Worm (Caenorhabditis elegans) whole organism, L1 larva: ENCODE results near the gene F44E5.2.

ENCODE experiments used
- C04F5.9 ChIP-seq: sonication (generic microtip); optimal IDR thresholded peaks from 2 replicates; lab custom pipeline; 2016; ENCODE audit warnings: missing genetic modification characterization, missing compliant biosample characterization
- C16A3.4 ChIP-seq: fragments of 150-350 bp; optimal IDR thresholded peaks from 2 replicates; lab custom pipeline; 2014; ENCODE audit warnings: missing biosample characterization, missing genetic modification characterization
- C34B4.2 ChIP-seq: sonication (generic microtip); optimal IDR thresholded peaks from 2 replicates; lab custom pipeline; 2017; ENCODE audit warnings: mild to moderate bottlenecking, missing genetic modification characterization, missing compliant biosample characterization
- F16B12.6 ChIP-seq: fragments of 150-350 bp; optimal IDR thresholded peaks from 2 replicates; lab custom pipeline; 2014; ENCODE audit warnings: missing biosample characterization, missing genetic modification characterization
- Y116A8C.19 ChIP-seq: sonication (generic microtip); optimal IDR thresholded peaks from 2 replicates; lab custom pipeline; 2016; ENCODE audit warnings: missing compliant biosample characterization, missing genetic modification characterization, borderline replicate concordance
- aly-2 ChIP-seq: fragments of 150-350 bp; optimal IDR thresholded peaks from 2 replicates; lab custom pipeline; 2014; ENCODE audit warnings: missing biosample characterization, missing genetic modification characterization
- ceh-63 ChIP-seq: fragments of 200-800 bp; sonication (Bioruptor generic); optimal IDR thresholded peaks from 2 replicates; lab custom pipeline; 2018; ENCODE audit warnings: mild to moderate bottlenecking, missing genetic modification characterization, missing compliant biosample characterization
- ceh-88 ChIP-seq: fragments of 200-800 bp; sonication (Bioruptor generic); IDR thresholded peaks from 2 replicates; pipeline ENCODE4 v1.3.6; 2022; ENCODE audit warnings: missing genetic modification characterization, missing compliant biosample characterization
- dpl-1 ChIP-seq, 3 experiments: fragments of 150-350 bp in 2 of 3; sonication (generic microtip) in 1 of 3; optimal IDR thresholded peaks; 2 replicates each; lab custom pipeline; 2014 to 2017; ENCODE audit warnings: missing biosample characterization in 3 of 3, missing genetic modification characterization in 3 of 3, missing genetic modification reagents in 3 of 3
- dsc-1 ChIP-seq: sonication (generic microtip); optimal IDR thresholded peaks from 2 replicates; lab custom pipeline; 2016; ENCODE audit warnings: mild to moderate bottlenecking, missing genetic modification characterization, missing compliant biosample characterization
- efl-1 ChIP-seq, 4 experiments: fragments of 150-350 bp; optimal IDR thresholded peaks in 3 of 4; peaks in 1 of 4; 1 replicate in 1 of 4; 2 replicates in 3 of 4; lab custom pipeline; 2014; ENCODE audit warnings: missing biosample characterization in 2 of 4, missing genetic modification characterization in 2 of 4, missing genetic modification reagents in 2 of 4
- egl-13 ChIP-seq: sonication (generic microtip); optimal IDR thresholded peaks from 2 replicates; lab custom pipeline; 2016; ENCODE audit warnings: missing genotype, missing genetic modification reagents, missing genetic modification characterization, missing compliant biosample characterization
- egl-27 ChIP-seq, 2 experiments: fragments of 150-350 bp in 1 of 2; sonication (generic microtip); optimal IDR thresholded peaks; 3 replicates each; lab custom pipeline; 2017 to 2018; ENCODE audit warnings: missing biosample characterization in 2 of 2, missing genetic modification characterization in 2 of 2, missing genetic modification reagents in 2 of 2
- elt-3 ChIP-seq, 6 experiments: fragments of 150-350 bp in 1 of 6; sonication (generic microtip); optimal IDR thresholded peaks; 2 replicates each; lab custom pipeline; 2017 to 2018; ENCODE audit warnings: missing biosample characterization in 6 of 6, missing genetic modification characterization in 6 of 6, inconsistent platforms in 1 of 6
- fkh-10 ChIP-seq: sonication (generic microtip); optimal IDR thresholded peaks from 2 replicates; lab custom pipeline; 2017; ENCODE audit warnings: missing biosample characterization, missing genetic modification reagents, missing genetic modification characterization
- fkh-4 ChIP-seq: sonication (generic microtip); optimal IDR thresholded peaks from 2 replicates; lab custom pipeline; 2016; ENCODE audit warnings: missing compliant biosample characterization, missing genetic modification characterization, borderline replicate concordance
- fkh-8 ChIP-seq: sonication (generic microtip); optimal IDR thresholded peaks from 2 replicates; lab custom pipeline; 2016; ENCODE audit warnings: mild to moderate bottlenecking, missing genetic modification characterization, missing compliant biosample characterization
- fos-1 ChIP-seq: fragments of 150-350 bp; optimal IDR thresholded peaks from 2 replicates; lab custom pipeline; 2014; ENCODE audit warnings: missing biosample characterization, missing genetic modification characterization
- grh-1 ChIP-seq: fragments of 200-800 bp; sonication (Bioruptor generic); IDR thresholded peaks from 2 replicates; pipeline ENCODE4 v1.3.6; 2022; ENCODE audit warnings: missing genetic modification reagents, missing genetic modification characterization, missing compliant biosample characterization
- hlh-17 ChIP-seq: fragments of 200-800 bp; sonication (Bioruptor generic); optimal IDR thresholded peaks from 2 replicates; lab custom pipeline; 2018; ENCODE audit warnings: missing genetic modification characterization, mild to moderate bottlenecking, missing compliant biosample characterization, moderate library complexity, borderline replicate concordance
- hpl-2 ChIP-seq: fragments of 150-350 bp; optimal IDR thresholded peaks from 2 replicates; lab custom pipeline; 2014; ENCODE audit warnings: missing biosample characterization, missing genetic modification reagents, missing genetic modification characterization
- jun-1 ChIP-seq: fragments of 150-350 bp; optimal IDR thresholded peaks from 2 replicates; lab custom pipeline; 2014; ENCODE audit warnings: missing biosample characterization, missing genetic modification reagents, missing genetic modification characterization
- lin-14 ChIP-seq: fragments of 200-800 bp; sonication (Bioruptor generic); optimal IDR thresholded peaks from 2 replicates; lab custom pipeline; 2018; ENCODE audit warnings: mild to moderate bottlenecking, missing genetic modification characterization, moderate library complexity, missing compliant biosample characterization
- lin-35 ChIP-seq, 2 experiments: fragments of 150-350 bp; optimal IDR thresholded peaks; 2 replicates each; lab custom pipeline; 2014; ENCODE audit warnings: missing biosample characterization in 2 of 2, missing genetic modification characterization in 2 of 2, missing genetic modification reagents in 2 of 2
- lin-39 ChIP-seq: fragments of 150-350 bp; optimal IDR thresholded peaks from 2 replicates; lab custom pipeline; 2014; ENCODE audit warnings: missing biosample characterization, missing genetic modification reagents, missing genetic modification characterization
- lsy-2 ChIP-seq, 2 experiments: fragments of 150-350 bp; optimal IDR thresholded peaks; 2 replicates each; lab custom pipeline; 2014; ENCODE audit warnings: missing biosample characterization in 2 of 2, missing genetic modification characterization in 2 of 2
- mab-9 ChIP-seq: fragments of 200-800 bp; sonication (Bioruptor generic); IDR thresholded peaks from 2 replicates; pipeline ENCODE4 v1.3.6; 2022; ENCODE audit warnings: missing genetic modification reagents, missing genetic modification characterization, missing compliant biosample characterization
- mdl-1 ChIP-seq, 2 experiments: fragments of 150-350 bp; optimal IDR thresholded peaks; 2 replicates each; lab custom pipeline; 2014 to 2017; ENCODE audit warnings: missing biosample characterization in 2 of 2, missing genetic modification characterization in 2 of 2, inconsistent platforms in 1 of 2
- mep-1 ChIP-seq: fragments of 150-350 bp; optimal IDR thresholded peaks from 2 replicates; lab custom pipeline; 2014; ENCODE audit warnings: missing biosample characterization, missing genetic modification characterization
- nhr-12 ChIP-seq: sonication (generic microtip); optimal IDR thresholded peaks from 2 replicates; lab custom pipeline; 2017; ENCODE audit warnings: missing biosample characterization, missing genetic modification characterization
- nhr-20 ChIP-seq: sonication (generic microtip); optimal IDR thresholded peaks from 2 replicates; lab custom pipeline; 2016; ENCODE audit warnings: mild to moderate bottlenecking, missing genetic modification characterization, missing compliant biosample characterization
- nhr-47 ChIP-seq: sonication (generic microtip); optimal IDR thresholded peaks from 2 replicates; lab custom pipeline; 2016; ENCODE audit warnings: mild to moderate bottlenecking, missing genetic modification characterization, moderate library complexity, missing compliant biosample characterization
- nhr-71 ChIP-seq: sonication (generic microtip); optimal IDR thresholded peaks from 2 replicates; lab custom pipeline; 2016; ENCODE audit warnings: mild to moderate bottlenecking, missing genetic modification characterization, moderate library complexity, missing compliant biosample characterization
- nhr-84 ChIP-seq: sonication (generic microtip); optimal IDR thresholded peaks from 2 replicates; lab custom pipeline; 2017; ENCODE audit warnings: missing biosample characterization, missing genetic modification characterization
- nhr-85 ChIP-seq: sonication (generic microtip); peaks from one replicate; lab custom pipeline; 2016; ENCODE audit warnings: missing genetic modification characterization, inconsistent platforms, missing compliant biosample characterization
- nhr-90 ChIP-seq: sonication (generic microtip); optimal IDR thresholded peaks from 2 replicates; lab custom pipeline; 2016; ENCODE audit warnings: mild to moderate bottlenecking, missing genetic modification characterization, missing compliant biosample characterization; ENCODE audit not compliant: poor library complexity
- pag-3 ChIP-seq: sonication (generic microtip); optimal IDR thresholded peaks from 2 replicates; lab custom pipeline; 2017; ENCODE audit warnings: missing genetic modification characterization, mild to moderate bottlenecking, missing compliant biosample characterization, antibody characterized with exemption, borderline replicate concordance; ENCODE audit not compliant: insufficient read depth
- pqm-1 ChIP-seq: sonication (generic microtip); optimal IDR thresholded peaks from 3 replicates; lab custom pipeline; 2017; ENCODE audit warnings: missing biosample characterization, missing genetic modification characterization
- skn-1 ChIP-seq: fragments of 150-350 bp; optimal IDR thresholded peaks from 2 replicates; lab custom pipeline; 2014; ENCODE audit warnings: missing biosample characterization, missing genetic modification characterization
- snpc-4 ChIP-seq: fragments of 150-350 bp; optimal IDR thresholded peaks from 2 replicates; lab custom pipeline; 2014; ENCODE audit warnings: missing biosample characterization, missing genetic modification characterization
- snu-23 ChIP-seq: sonication (generic microtip); optimal IDR thresholded peaks from 2 replicates; lab custom pipeline; 2016; ENCODE audit warnings: missing genetic modification characterization, missing compliant biosample characterization
- sptf-1 ChIP-seq: fragments of 150-350 bp; optimal IDR thresholded peaks from 2 replicates; lab custom pipeline; 2014; ENCODE audit warnings: missing biosample characterization, missing genetic modification characterization
- tlp-1 ChIP-seq: fragments of 150-350 bp; optimal IDR thresholded peaks from 2 replicates; lab custom pipeline; 2014; ENCODE audit warnings: missing biosample characterization, missing genetic modification characterization
- unc-130 ChIP-seq: fragments of 150-350 bp; optimal IDR thresholded peaks from 2 replicates; lab custom pipeline; 2017; ENCODE audit warnings: missing biosample characterization, missing genetic modification characterization, inconsistent platforms
- unc-30 ChIP-seq: sonication (generic microtip); optimal IDR thresholded peaks from 2 replicates; lab custom pipeline; 2017; ENCODE audit warnings: missing biosample characterization, missing genetic modification characterization
- vab-15 ChIP-seq: sonication (generic microtip); optimal IDR thresholded peaks from 2 replicates; lab custom pipeline; 2017; ENCODE audit warnings: missing genotype, mild to moderate bottlenecking, missing genetic modification characterization, missing compliant biosample characterization
- xbp-1 ChIP-seq: sonication (generic microtip); optimal IDR thresholded peaks from 2 replicates; lab custom pipeline; 2016; ENCODE audit warnings: missing genetic modification characterization, missing compliant biosample characterization
- zag-1 ChIP-seq: fragments of 150-350 bp; optimal IDR thresholded peaks from 2 replicates; lab custom pipeline; 2014; ENCODE audit warnings: missing biosample characterization, missing genetic modification characterization
- ztf-11 ChIP-seq, 2 experiments: sonication (generic microtip); optimal IDR thresholded peaks; 2 replicates each; lab custom pipeline; 2016 to 2017; ENCODE audit warnings: missing genetic modification characterization in 2 of 2, missing biosample characterization in 1 of 2, missing compliant biosample characterization in 1 of 2
- ztf-4 ChIP-seq: fragments of 150-350 bp; optimal IDR thresholded peaks from 2 replicates; lab custom pipeline; 2014; ENCODE audit warnings: missing biosample characterization, missing genetic modification characterization

The F44E5.2 gene

ce11 chrII:11746782-11747288, 19.7 kb upstream of the F44E5.2 start (continued):
- no peak for TF ChIP-seq fkh-4 (tag; lab: Kevin White, UChicago)
- TF ChIP-seq unc-30 (tag; lab: Kevin White, UChicago) = no peak
- TF ChIP-seq nhr-85 (tag; lab: Kevin White, UChicago) = no peak
- TF ChIP-seq egl-27 (tag; optimal IDR thresholded peaks at IDR 0.05; lab: Kevin White, UChicago) = no peak
- TF ChIP-seq tlp-1 (tag; lab: Kevin White, UChicago) = no peak
- peak in 1 of 2 experiments; percentile 70 for TF ChIP-seq ztf-11 (tag; optimal IDR thresholded peaks at IDR 0.05; lab: Kevin White, UChicago)
- TF ChIP-seq lin-35 (GFP tag; optimal IDR thresholded peaks at IDR 0.05; lab: Kevin White, UChicago) = peak in 1 of 2 experiments; percentile 41
- TF ChIP-seq aly-2 (tag; lab: Kevin White, UChicago) = no peak
- peak; percentile 0 for TF ChIP-seq F16B12.6
- peak; percentile 30 to 52 for TF ChIP-seq efl-1 (optimal IDR thresholded peaks at IDR 0.05; lab: Kevin White, UChicago)
- TF ChIP-seq efl-1 (GFP tag; optimal IDR thresholded peaks at IDR 0.05 in 1 of 2; lab: Kevin White, UChicago) = peak in 1 of 2 experiments; percentile 64
- TF ChIP-seq grh-1 = no peak
- peak; percentile 33 for TF ChIP-seq skn-1 (tag; lab: Kevin White, UChicago)
- peak; percentile 77 for TF ChIP-seq nhr-47
- peak; percentile 71 for TF ChIP-seq dsc-1
- no peak for TF ChIP-seq C04F5.9 (tag; lab: Kevin White, UChicago)
- TF ChIP-seq ceh-88 (GFP tag; lab: Robert Waterston, UW) = no peak
- peak; percentile 39 for TF ChIP-seq fos-1
- no peak for TF ChIP-seq hlh-17
- TF ChIP-seq zag-1 (tag; lab: Kevin White, UChicago) = no peak
- peak; percentile 71 for TF ChIP-seq fkh-10 (GFP tag; lab: Kevin White, UChicago)
- no peak for TF ChIP-seq elt-3 (tag; optimal IDR thresholded peaks at IDR 0.05; lab: Kevin White, UChicago)
- no peak for TF ChIP-seq Y116A8C.19
- TF ChIP-seq egl-13 (tag; lab: Kevin White, UChicago) = peak; percentile 69
- no peak for TF ChIP-seq nhr-12 (tag; lab: Kevin White, UChicago)
- TF ChIP-seq vab-15 = no peak
- TF ChIP-seq C16A3.4 (tag; lab: Kevin White, UChicago) = peak; percentile 30
- peak; percentile 42 for TF ChIP-seq snpc-4
- no peak for TF ChIP-seq mep-1 (tag; lab: Kevin White, UChicago)
- TF ChIP-seq fkh-8 = peak; percentile 92
- no peak for TF ChIP-seq mdl-1 (tag; optimal IDR thresholded peaks at IDR 0.05; lab: Kevin White, UChicago)
- TF ChIP-seq hpl-2 = no peak
- TF ChIP-seq, all 84 proteins: peak for 38

DNA sequence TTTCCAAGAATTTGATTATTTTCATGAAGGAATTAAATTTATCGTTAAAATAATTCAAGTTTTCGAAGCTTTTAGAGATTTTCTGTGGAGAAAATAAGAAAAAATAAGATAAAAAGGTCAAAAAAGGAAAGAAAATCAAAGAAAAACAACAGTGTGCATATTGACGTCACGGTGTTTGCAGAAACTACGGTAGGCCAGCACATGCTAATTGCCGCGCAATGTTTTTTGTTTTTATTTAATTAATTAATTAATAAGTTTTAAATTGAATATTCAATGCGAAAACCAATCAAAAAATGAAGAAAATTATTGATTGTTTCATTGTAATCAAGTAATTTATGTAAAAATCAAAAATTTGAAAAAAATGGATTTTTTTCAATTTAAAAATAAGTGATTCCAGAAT, 18.7 kb upstream of the F44E5.2 start:
- TF ChIP-seq ztf-4 (tag; lab: Kevin White, UChicago) (no peak), F16B12.6 (peak; percentile 77), lsy-2 (tag; optimal IDR thresholded peaks at IDR 0.05; lab: Kevin White, UChicago) (peak; percentile 85 to 94), jun-1 (tag; lab: Kevin White, UChicago) (no peak), ceh-63 (GFP tag; lab: Kevin White, UChicago) (no peak), dsc-1 (no peak), nhr-84 (no peak), fkh-4 (tag; lab: Kevin White, UChicago) (no peak), hlh-17 (no peak), dpl-1 (GFP tag; optimal IDR thresholded peaks at IDR 0.05; lab: Kevin White, UChicago) (no peak), lin-14 (GFP tag; lab: Kevin White, UChicago) (no peak), pqm-1 (tag; lab: Kevin White, UChicago) (no peak), pag-3 (tag; lab: Kevin White, UChicago) (no peak), nhr-71 (tag; lab: Kevin White, UChicago) (no peak), sptf-1 (tag; lab: Kevin White, UChicago) (no peak), nhr-90 (tag; lab: Kevin White, UChicago) (no peak), nhr-20 (no peak), lin-39 (no peak), C34B4.2 (tag; lab: Kevin White, UChicago) (no peak), mep-1 (tag; lab: Kevin White, UChicago) (peak; percentile 29), nhr-12 (tag; lab: Kevin White, UChicago) (no peak), snu-23 (GFP tag; lab: Kevin White, UChicago) (no peak), xbp-1 (no peak), mab-9 (GFP tag; lab: Robert Waterston, UW) (no peak), unc-130 (no peak), C16A3.4 (tag; lab: Kevin White, UChicago) (no peak)
- TF ChIP-seq, all 84 proteins: peak for 3
